Fruit fly (Drosophila melanogaster): ENCODE results near the gene CG31688.

The CG31688 gene

DNA sequence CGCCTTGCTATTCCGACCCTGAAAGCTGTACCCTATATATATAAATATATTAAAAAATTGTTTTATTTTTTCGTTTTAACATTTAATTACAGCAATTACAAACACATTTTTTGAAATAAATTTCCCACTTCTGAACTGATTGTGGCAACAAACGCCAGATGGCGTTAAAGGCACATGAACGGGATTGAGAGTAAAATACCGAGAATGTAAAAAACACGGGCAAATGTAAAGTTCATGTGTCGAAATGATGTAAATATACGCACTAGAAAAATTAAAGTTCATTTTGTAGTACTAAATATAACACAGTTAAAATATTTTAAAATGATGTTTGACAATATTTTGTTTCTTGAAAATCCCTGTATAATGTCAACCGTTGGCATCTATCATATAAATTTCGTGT is 38.4 kb downstream of the CG31688 start (continued):
- TF ChIP-seq Ets65A (GFP tag) = peak; percentile 69
- TF ChIP-seq Rfx (GFP tag; IDR thresholded peaks at IDR 0.05) = 0 out of 2 replicates have a peak, but pooled peaks have one; percentile 40
- peak; percentile 1 for TF ChIP-seq BtbVII (GFP tag; optimal IDR thresholded peaks at IDR 0.05)
- TF ChIP-seq CG4730 (GFP tag; IDR thresholded peaks at IDR 0.05) = 0 out of 2 replicates have a peak, but pooled peaks have one; percentile 16
- TF ChIP-seq Lim3 (GFP tag; IDR thresholded peaks at IDR 0.05) = no peak
- peak; percentile 7 for TF ChIP-seq Fer2 (tag; optimal IDR thresholded peaks at IDR 0.05)
- TF ChIP-seq Antp (GFP tag; optimal IDR thresholded peaks at IDR 0.05) = no peak
- TF ChIP-seq sc (optimal IDR thresholded peaks at IDR 0.05) = no peak
- TF ChIP-seq sc (GFP tag; optimal IDR thresholded peaks at IDR 0.05) = peak; percentile 18
- peak; percentile 61 for TF ChIP-seq CG6254 (GFP tag; optimal IDR thresholded peaks at IDR 0.05)
- TF ChIP-seq sob (GFP tag; IDR thresholded peaks at IDR 0.05) = peak; percentile 67; the same call in 1 of the 2 replicates
- TF ChIP-seq NC2β (GFP tag; optimal IDR thresholded peaks at IDR 0.05) = no peak
- peak; percentile 33 for TF ChIP-seq Dek (tag; optimal IDR thresholded peaks at IDR 0.05)
- peak; percentile 76 for TF ChIP-seq stwl (tag; optimal IDR thresholded peaks at IDR 0.05)
- TF ChIP-seq TFAM (GFP tag; optimal IDR thresholded peaks at IDR 0.05) = no peak
- no peak for TF ChIP-seq Side (GFP tag; optimal IDR thresholded peaks at IDR 0.05)
- TF ChIP-seq Eip74EF (GFP tag; optimal IDR thresholded peaks at IDR 0.05) = no peak
- TF ChIP-seq gsb-n (tag; optimal IDR thresholded peaks at IDR 0.05) = no peak
- TF ChIP-seq ato (GFP tag; IDR thresholded peaks at IDR 0.05; ENCODE audit: partially characterized antibody) = no peak
- TF ChIP-seq Hr51 (GFP tag; optimal IDR thresholded peaks at IDR 0.05) = peak in 1 of 2 experiments; percentile 35
- TF ChIP-seq ci (GFP tag; IDR thresholded peaks at IDR 0.05) = peak; percentile 50; the same call in 1 of the 3 replicates
- peak; percentile 47 for TF ChIP-seq CG17359 (tag; optimal IDR thresholded peaks at IDR 0.05)
- TF ChIP-seq crol (GFP tag; IDR thresholded peaks at IDR 0.05) = no peak
- TF ChIP-seq onecut (GFP tag; IDR thresholded peaks at IDR 0.05) = peak; percentile 41
- peak; percentile 27; the same call in 1 of the 3 replicates for TF ChIP-seq hb (GFP tag; IDR thresholded peaks at IDR 0.05; ENCODE audit: partially characterized antibody)
- peak; percentile 6 for TF ChIP-seq ATbp (GFP tag; optimal IDR thresholded peaks at IDR 0.05)
- no peak for TF ChIP-seq Mad (GFP tag; optimal IDR thresholded peaks at IDR 0.05)
- peak; percentile 7; the same call in 1 of the 2 replicates for TF ChIP-seq CG7372 (GFP tag; IDR thresholded peaks at IDR 0.05)
- TF ChIP-seq gsb (GFP tag; IDR thresholded peaks at IDR 0.05) = 0 out of 2 replicates have a peak, but pooled peaks have one; percentile 9
- peak; percentile 81 for TF ChIP-seq Bgb (GFP tag; IDR thresholded peaks at IDR 0.05; ENCODE audit: partially characterized antibody)
- TF ChIP-seq Sox100B (GFP tag; optimal IDR thresholded peaks at IDR 0.05) = peak; percentile 10
- peak; percentile 41; the same call in 1 of the 2 replicates for TF ChIP-seq Xrp1 (GFP tag; IDR thresholded peaks at IDR 0.05)
- no peak for TF ChIP-seq emc (GFP tag; optimal IDR thresholded peaks at IDR 0.05)
- TF ChIP-seq toy (GFP tag; IDR thresholded peaks at IDR 0.05) = no peak
- TF ChIP-seq fd102C (GFP tag; optimal IDR thresholded peaks at IDR 0.05) = no peak
- peak; percentile 6 for TF ChIP-seq Fer1 (GFP tag; optimal IDR thresholded peaks at IDR 0.05)
- TF ChIP-seq chif (GFP tag; optimal IDR thresholded peaks at IDR 0.05) = peak in 1 of 2 experiments; percentile 9
- peak; percentile 47 for TF ChIP-seq Lpt (GFP tag; optimal IDR thresholded peaks at IDR 0.05)
- no peak for TF ChIP-seq Atf3 (GFP tag; optimal IDR thresholded peaks at IDR 0.05)
- TF ChIP-seq CG3163 (GFP tag; optimal IDR thresholded peaks at IDR 0.05) = no peak
- TF ChIP-seq CG9817 (tag; optimal IDR thresholded peaks at IDR 0.05) = peak; percentile 3
- TF ChIP-seq phol (tag; optimal IDR thresholded peaks at IDR 0.05) = peak; percentile 15
- TF ChIP-seq CG32767 (GFP tag; IDR thresholded peaks at IDR 0.05) = no peak
- TF ChIP-seq Med (GFP tag) = peak; percentile 79
- TF ChIP-seq HmgD (GFP tag; optimal IDR thresholded peaks at IDR 0.05) = no peak
- no peak for TF ChIP-seq CG8924 (tag; optimal IDR thresholded peaks at IDR 0.05)
- TF ChIP-seq Lhr (GFP tag; optimal IDR thresholded peaks at IDR 0.05) = peak; percentile 46
- no peak for TF ChIP-seq pnt (GFP tag; optimal IDR thresholded peaks at IDR 0.05)
- TF ChIP-seq tx (GFP tag; optimal IDR thresholded peaks at IDR 0.05) = no peak
- 0 out of 3 replicates have a peak, but pooled peaks have one; percentile 41 for TF ChIP-seq H15 (GFP tag; IDR thresholded peaks at IDR 0.05)
- TF ChIP-seq NC2α (GFP tag; optimal IDR thresholded peaks at IDR 0.05) = no peak
